Fruit fly (Drosophila melanogaster) whole organism, pupa: ENCODE results near the gene CG6178.

ENCODE experiments used
- CG10348 ChIP-seq: fragments of 200-800 bp; sonication (Bioruptor generic); IDR thresholded peaks from 2 replicates; pipeline ENCODE4 v1.3.6; 2022; ENCODE audit warnings: missing biosample characterization, missing genetic modification characterization
- CG12605 ChIP-seq: fragments of 200-800 bp; sonication (Bioruptor generic); IDR thresholded peaks from 2 replicates; pipeline ENCODE4 v1.3.6; 2022; ENCODE audit warnings: missing biosample characterization, missing genetic modification characterization
- CG13204 ChIP-seq: fragments of 200-800 bp; sonication (Bioruptor generic); optimal IDR thresholded peaks from 2 replicates; lab custom pipeline; 2018; ENCODE audit warnings: missing biosample characterization, mild to moderate bottlenecking, missing genetic modification characterization, moderate library complexity
- CG14655 ChIP-seq: fragments of 200-800 bp; sonication (Bioruptor generic); optimal IDR thresholded peaks from 3 replicates; lab custom pipeline; 2017; ENCODE audit warnings: mild to moderate bottlenecking, missing biosample characterization, missing genetic modification reagents, missing genetic modification characterization
- CG15710 ChIP-seq: fragments of 200-800 bp; sonication (Bioruptor generic); optimal IDR thresholded peaks from 2 replicates; lab custom pipeline; 2018; ENCODE audit warnings: missing biosample characterization, mild to moderate bottlenecking, missing genetic modification characterization, moderate library complexity
- CG17806 ChIP-seq: fragments of 200-800 bp; sonication (Bioruptor generic); optimal IDR thresholded peaks from 2 replicates; lab custom pipeline; 2018; ENCODE audit warnings: missing biosample characterization, mild to moderate bottlenecking, missing genetic modification characterization, moderate library complexity
- CG32121 ChIP-seq: fragments of 200-800 bp; sonication (Bioruptor generic); IDR thresholded peaks from 2 replicates; pipeline ENCODE4 v1.3.6; 2022; ENCODE audit warnings: missing biosample characterization, missing genetic modification characterization
- CG34367 ChIP-seq: fragments of 200-800 bp; sonication (Bioruptor generic); optimal IDR thresholded peaks from 2 replicates; lab custom pipeline; 2018; ENCODE audit warnings: missing biosample characterization, mild to moderate bottlenecking, missing genetic modification characterization
- CG4496 ChIP-seq: fragments of 200-800 bp; sonication (Bioruptor generic); IDR thresholded peaks from 3 replicates; pipeline ENCODE4 v1.3.6; 2022; ENCODE audit warnings: missing biosample characterization, missing genetic modification characterization
- CG8159 ChIP-seq: fragments of 200-800 bp; sonication (Bioruptor generic); optimal IDR thresholded peaks from 3 replicates; lab custom pipeline; 2018; ENCODE audit warnings: missing biosample characterization, mild to moderate bottlenecking, missing genetic modification characterization, moderate library complexity
- CG8301 ChIP-seq: fragments of 200-800 bp; sonication (Bioruptor generic); optimal IDR thresholded peaks from 2 replicates; lab custom pipeline; 2018; ENCODE audit warnings: missing biosample characterization, mild to moderate bottlenecking, missing genetic modification characterization
- CG9948 ChIP-seq: fragments of 200-800 bp; sonication (Bioruptor generic); optimal IDR thresholded peaks from 2 replicates; lab custom pipeline; 2018; ENCODE audit warnings: missing biosample characterization, mild to moderate bottlenecking, missing genetic modification characterization, moderate library complexity
- D1 ChIP-seq: fragments of 200-800 bp; sonication (Bioruptor generic); optimal IDR thresholded peaks from 2 replicates; lab custom pipeline; 2018; ENCODE audit warnings: missing biosample characterization, mild to moderate bottlenecking, missing genetic modification characterization, moderate library complexity
- EcR ChIP-seq: fragments of 200-800 bp; sonication (Bioruptor generic); optimal IDR thresholded peaks from 3 replicates; lab custom pipeline; 2019; ENCODE audit warnings: missing biosample characterization, missing genetic modification characterization, mild to moderate bottlenecking, moderate library complexity, missing genetic modification reagents
- Ets98B ChIP-seq: fragments of 200-800 bp; sonication (Bioruptor generic); IDR thresholded peaks from 2 replicates; pipeline ENCODE4 v1.3.6; 2022; ENCODE audit warnings: missing biosample characterization, missing genetic modification characterization
- Pif1A ChIP-seq: fragments of 200-800 bp; sonication (Bioruptor generic); optimal IDR thresholded peaks from 3 replicates; lab custom pipeline; 2016; ENCODE audit warnings: missing biosample characterization, missing genetic modification characterization
- Pif1B ChIP-seq: fragments of 200-800 bp; sonication (Bioruptor generic); optimal IDR thresholded peaks from 3 replicates; lab custom pipeline; 2016; ENCODE audit warnings: missing biosample characterization, missing genetic modification characterization
- Snoo ChIP-seq: fragments of 200-800 bp; sonication (Bioruptor generic); optimal IDR thresholded peaks from 3 replicates; lab custom pipeline; 2017; ENCODE audit warnings: missing biosample characterization, mild to moderate bottlenecking, missing genetic modification characterization, inconsistent platforms
- fd96Ca ChIP-seq: fragments of 200-800 bp; sonication (Bioruptor generic); IDR thresholded peaks from 3 replicates; pipeline ENCODE4 v1.3.6; 2022; ENCODE audit warnings: missing biosample characterization, missing genetic modification characterization
- gl ChIP-seq: fragments of 200-800 bp; sonication (Bioruptor generic); optimal IDR thresholded peaks from 2 replicates; lab custom pipeline; 2018; ENCODE audit warnings: missing biosample characterization, mild to moderate bottlenecking, missing genetic modification characterization
- rn ChIP-seq: fragments of 200-800 bp; sonication (Bioruptor generic); IDR thresholded peaks from 2 replicates; pipeline ENCODE4 v1.3.6; 2022; ENCODE audit warnings: missing biosample characterization, missing genetic modification characterization

Gene CG6178

dm6 chr3R:24169362-24169761, 17.2 kb downstream of the CG6178 start, which contains the start of gene CG5510:
CG5510 (minus strand) TSS chr3R:24169562.
- TF ChIP-seq CG4496 (GFP tag; lab: Robert Waterston, UW) (peak; percentile 39; the same call in 1 of the 3 replicates), CG15710 (tag; lab: Kevin White, UChicago) (peak; percentile 3), EcR (no peak)

- TF ChIP-seq CG15710 (tag; lab: Kevin White, UChicago), result no peak
- peak; percentile 11; the same call in 1 of the 3 replicates for TF ChIP-seq CG4496 (GFP tag; lab: Robert Waterston, UW)
- TF ChIP-seq CG32121 (GFP tag; lab: Robert Waterston, UW), result no peak
- no peak for TF ChIP-seq CG13204 (GFP tag; lab: Kevin White, UChicago)
Observed at dm6 chr3R:24172379-24172778, 20.2 kb downstream of the CG6178 start, which contains the start of gene CG13606. CG13606 (plus strand) TSS chr3R:24172628.

- no peak for TF ChIP-seq Ets98B (GFP tag; lab: Robert Waterston, UW)
- no peak for TF ChIP-seq D1
- no peak for TF ChIP-seq Pif1A (GFP tag; lab: Kevin White, UChicago)
- no peak for TF ChIP-seq CG13204 (GFP tag; lab: Kevin White, UChicago)
- no peak for TF ChIP-seq CG12605 (GFP tag; lab: Robert Waterston, UW)
- TF ChIP-seq CG8301 (tag; lab: Kevin White, UChicago), result no peak
- TF ChIP-seq fd96Ca (GFP tag; lab: Robert Waterston, UW), result no peak
- no peak for TF ChIP-seq CG10348
- no peak for TF ChIP-seq gl (tag; lab: Kevin White, UChicago)
- TF ChIP-seq CG34367, result no peak
- no peak for TF ChIP-seq CG8159 (tag; lab: Kevin White, UChicago)
- no peak for TF ChIP-seq Pif1B (GFP tag; lab: Kevin White, UChicago)
- TF ChIP-seq CG17806, result no peak
- TF ChIP-seq CG15710 (tag; lab: Kevin White, UChicago), result no peak
- no peak for TF ChIP-seq rn (GFP tag; lab: Robert Waterston, UW)
- TF ChIP-seq CG4496 (GFP tag; lab: Robert Waterston, UW), result no peak
- no peak for TF ChIP-seq EcR
- no peak for TF ChIP-seq CG32121 (GFP tag; lab: Robert Waterston, UW)
Observed at dm6 chr3R:24186188-24186587, 34.0 kb downstream of the CG6178 start, which contains the start of gene mora. mora (plus strand) TSS chr3R:24186359.

DNA sequence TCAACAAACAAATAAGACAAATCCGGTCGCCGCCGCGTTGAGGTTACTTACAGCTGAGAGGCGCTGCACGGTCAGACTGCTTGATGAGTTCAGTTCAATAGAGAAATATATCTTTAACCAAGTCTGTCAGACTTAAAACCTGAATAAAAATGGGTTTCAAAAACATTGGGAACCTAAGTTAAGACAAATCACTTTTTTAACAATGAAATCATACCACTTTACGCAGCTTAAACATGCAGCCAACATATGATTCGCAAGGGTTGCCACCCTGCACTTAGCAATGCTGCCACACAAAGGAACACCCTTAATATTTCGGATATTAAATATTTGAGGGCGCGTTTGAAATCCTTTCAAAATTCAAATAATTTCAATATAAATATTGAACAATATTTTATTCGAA, 36.5 kb downstream of the CG6178 start, which contains the start of gene CG5515:
CG5515 (minus strand) TSS at position 278 of the 400 bp plus-strand sequence.
- TF ChIP-seq Pif1A (GFP tag; lab: Kevin White, UChicago) (no peak), CG14655 (GFP tag; lab: Kevin White, UChicago) (no peak), CG8301 (tag; lab: Kevin White, UChicago) (peak; percentile 38), CG8159 (tag; lab: Kevin White, UChicago) (no peak), CG13204 (GFP tag; lab: Kevin White, UChicago) (no peak), CG9948 (tag; lab: Kevin White, UChicago) (no peak), Ets98B (GFP tag; lab: Robert Waterston, UW) (peak; percentile 81), D1 (no peak), Snoo (tag; lab: Kevin White, UChicago) (no peak), rn (GFP tag; lab: Robert Waterston, UW) (no peak), CG12605 (GFP tag; lab: Robert Waterston, UW) (no peak), fd96Ca (GFP tag; lab: Robert Waterston, UW) (peak; percentile 91), gl (tag; lab: Kevin White, UChicago) (no peak), CG10348 (no peak), CG15710 (tag; lab: Kevin White, UChicago) (peak; percentile 57), CG32121 (GFP tag; lab: Robert Waterston, UW) (peak; percentile 77), CG17806 (peak; percentile 18), EcR (no peak), CG4496 (GFP tag; lab: Robert Waterston, UW) (peak; percentile 61; the same call in 2 of the 3 replicates), Pif1B (GFP tag; lab: Kevin White, UChicago) (peak; percentile 33), CG34367 (peak; percentile 26)

DNA sequence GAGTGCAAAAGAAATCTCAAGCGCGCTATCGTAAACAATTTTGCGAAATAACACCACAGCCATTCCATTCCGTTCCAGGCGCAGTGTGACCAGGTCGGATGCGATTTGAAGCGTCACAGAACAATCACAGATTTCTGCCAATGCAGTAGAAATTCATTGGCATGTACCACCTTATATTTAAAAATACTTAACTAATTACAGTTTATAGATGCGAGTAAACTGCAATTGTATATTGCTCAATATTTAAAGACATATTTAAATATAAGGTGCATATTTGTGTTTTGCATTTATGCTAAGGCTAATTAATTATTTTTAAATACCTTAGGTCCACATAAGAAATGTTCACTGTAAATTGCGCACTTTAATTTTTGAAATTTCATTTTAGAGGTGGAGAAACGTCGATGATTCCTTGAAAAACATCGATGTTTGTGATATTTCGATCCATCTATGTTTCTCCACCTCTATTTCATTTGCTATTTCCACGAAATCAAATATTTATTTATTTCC, 41.3 kb downstream of the CG6178 start, which contains the start of the genes SMC6 and CG6204:
SMC6 (minus strand) TSS at position 51 of the 507 bp plus-strand sequence.
CG6204 (plus strand) TSS at position 460 of the 507 bp plus-strand sequence.
- peak; percentile 97 for TF ChIP-seq CG4496 (GFP tag; lab: Robert Waterston, UW)
- TF ChIP-seq Snoo (tag; lab: Kevin White, UChicago), result peak; percentile 94
- TF ChIP-seq CG14655 (GFP tag; lab: Kevin White, UChicago), result no peak
- TF ChIP-seq CG32121 (GFP tag; lab: Robert Waterston, UW), result peak; percentile 94
- TF ChIP-seq CG9948 (tag; lab: Kevin White, UChicago), result peak; percentile 97
- peak; percentile 95 for TF ChIP-seq CG8301 (tag; lab: Kevin White, UChicago)
- peak; percentile 96 for TF ChIP-seq CG15710 (tag; lab: Kevin White, UChicago)
- peak; percentile 83 for TF ChIP-seq rn (GFP tag; lab: Robert Waterston, UW)
- TF ChIP-seq CG34367, result peak; percentile 94
- no peak for TF ChIP-seq D1
- TF ChIP-seq CG10348, result peak; percentile 90
- TF ChIP-seq CG8159 (tag; lab: Kevin White, UChicago), result peak; percentile 97
- TF ChIP-seq Ets98B (GFP tag; lab: Robert Waterston, UW), result peak; percentile 93
- peak; percentile 90 for TF ChIP-seq CG12605 (GFP tag; lab: Robert Waterston, UW)
- TF ChIP-seq CG13204 (GFP tag; lab: Kevin White, UChicago), result no peak
- no peak for TF ChIP-seq EcR
- peak; percentile 96 for TF ChIP-seq CG17806
- no peak for TF ChIP-seq Pif1A (GFP tag; lab: Kevin White, UChicago)
- TF ChIP-seq fd96Ca (GFP tag; lab: Robert Waterston, UW), result peak; percentile 54; the same call in 2 of the 3 replicates
- TF ChIP-seq Pif1B (GFP tag; lab: Kevin White, UChicago), result peak; percentile 88
- peak; percentile 90 for TF ChIP-seq gl (tag; lab: Kevin White, UChicago)
